Fruit fly (Drosophila melanogaster) whole organism, embryonic: ENCODE measurements around the gene kud.

Experiments
- Aef1 ChIP-seq: fragments of 200-800 bp; sonication (Bioruptor generic); IDR thresholded peaks from 3 replicates; pipeline ENCODE4 v1.3.6; 2022; ENCODE audit warnings: missing biosample characterization, missing genetic modification characterization
- Awh ChIP-seq: fragments of 200-800 bp; sonication (Bioruptor generic); IDR thresholded peaks from 2 replicates; pipeline ENCODE4, ENCODE4 v1.3.6; 2022; ENCODE audit warnings: missing biosample characterization, missing genetic modification characterization
- B-H1 ChIP-seq: fragments of 200-800 bp; sonication (Bioruptor generic); IDR thresholded peaks from 3 replicates; pipeline ENCODE4 v1.3.6; 2022; ENCODE audit warnings: missing biosample characterization, missing genetic modification characterization
- CG1024 ChIP-seq: fragments of 200-800 bp; sonication (Bioruptor generic); IDR thresholded peaks from 2 replicates; pipeline ENCODE4 v1.3.6; 2022; ENCODE audit warnings: missing biosample characterization, missing genetic modification characterization
- CG10462 ChIP-seq: fragments of 200-800 bp; sonication (Bioruptor generic); optimal IDR thresholded peaks from 2 replicates; lab custom pipeline; 2016; ENCODE audit warnings: missing biosample characterization, missing genetic modification characterization
- CG12299 ChIP-seq: fragments of 200-800 bp; sonication (Bioruptor generic); optimal IDR thresholded peaks from 2 replicates; lab custom pipeline; 2018; ENCODE audit warnings: missing biosample characterization, mild to moderate bottlenecking, missing genetic modification characterization
- CG13296 ChIP-seq: fragments of 200-800 bp; sonication (Bioruptor generic); optimal IDR thresholded peaks from 3 replicates; lab custom pipeline; 2018; ENCODE audit warnings: missing biosample characterization, mild to moderate bottlenecking, missing genetic modification characterization
- CG13775 ChIP-seq: fragments of 200-800 bp; sonication (Bioruptor generic); optimal IDR thresholded peaks from 3 replicates; lab custom pipeline; 2017; ENCODE audit warnings: missing biosample characterization, mild to moderate bottlenecking, missing genetic modification characterization
- CG15479 ChIP-seq: fragments of 200-800 bp; sonication (Bioruptor generic); optimal IDR thresholded peaks from 3 replicates; lab custom pipeline; 2019; ENCODE audit warnings: missing biosample characterization, mild to moderate bottlenecking, missing genetic modification characterization, moderate library complexity
- CG18262 ChIP-seq: fragments of 200-800 bp; optimal IDR thresholded peaks from 3 replicates; lab custom pipeline; 2019; ENCODE audit warnings: missing biosample characterization, mild to moderate bottlenecking, missing genetic modification characterization, moderate library complexity
- CG1832 ChIP-seq: fragments of 200-800 bp; sonication (Bioruptor generic); optimal IDR thresholded peaks from 2 replicates; lab custom pipeline; 2017; ENCODE audit warnings: missing biosample characterization, mild to moderate bottlenecking, missing genetic modification characterization, inconsistent platforms
- CG2678 ChIP-seq: fragments of 200-800 bp; sonication (Bioruptor generic); optimal IDR thresholded peaks from 3 replicates; lab custom pipeline; 2019; ENCODE audit warnings: missing biosample characterization, mild to moderate bottlenecking, missing genetic modification characterization, moderate library complexity
- CG3065 ChIP-seq: fragments of 200-800 bp; sonication (Bioruptor generic); optimal IDR thresholded peaks from 2 replicates; lab custom pipeline; 2016; ENCODE audit warnings: missing biosample characterization, missing genetic modification characterization
- CG3163 ChIP-seq: fragments of 200-800 bp; sonication (Bioruptor generic); optimal IDR thresholded peaks from 3 replicates; lab custom pipeline; 2016; ENCODE audit warnings: missing biosample characterization, missing genetic modification characterization
- CG34224 ChIP-seq: fragments of 200-800 bp; sonication (Bioruptor generic); IDR thresholded peaks from 3 replicates; pipeline ENCODE4 v1.3.6; 2022; ENCODE audit warnings: missing biosample characterization, missing genetic modification characterization; ENCODE audit not compliant: partially characterized antibody
- CG4360 ChIP-seq: fragments of 200-800 bp; sonication (Bioruptor generic); IDR thresholded peaks from 2 replicates; pipeline ENCODE4 v1.3.6; 2022; ENCODE audit warnings: missing biosample characterization, missing genetic modification characterization
- CG5180 ChIP-seq: fragments of 200-800 bp; sonication (Bioruptor generic); optimal IDR thresholded peaks from 3 replicates; lab custom pipeline; 2017; ENCODE audit warnings: missing biosample characterization, missing genetic modification characterization, mild to moderate bottlenecking, moderate library complexity, missing genetic modification reagents
- CG7271 ChIP-seq: fragments of 200-800 bp; sonication (Bioruptor generic); optimal IDR thresholded peaks from 2 replicates; lab custom pipeline; 2018; ENCODE audit warnings: missing biosample characterization, mild to moderate bottlenecking, missing genetic modification characterization, moderate library complexity
- CG7963 ChIP-seq: fragments of 200-800 bp; sonication (Bioruptor generic); IDR thresholded peaks from 3 replicates; pipeline ENCODE4 v1.3.6; 2022; ENCODE audit warnings: missing biosample characterization, missing genetic modification characterization; ENCODE audit not compliant: partially characterized antibody
- CG8765 ChIP-seq: fragments of 200-800 bp; sonication (Bioruptor generic); IDR thresholded peaks from 2 replicates; pipeline ENCODE4 v1.3.6; 2022; ENCODE audit warnings: missing biosample characterization, missing genetic modification characterization
- Dll ChIP-seq: fragments of 200-800 bp; sonication (Bioruptor generic); IDR thresholded peaks from 4 replicates; pipeline ENCODE4 v1.3.6; 2022; ENCODE audit warnings: missing biosample characterization, missing genetic modification characterization; ENCODE audit not compliant: partially characterized antibody
- Lim3 ChIP-seq: fragments of 200-800 bp; sonication (Bioruptor generic); IDR thresholded peaks from 2 replicates; pipeline ENCODE4 v1.3.6; 2022; ENCODE audit warnings: missing biosample characterization, missing genetic modification characterization
- Mes4 ChIP-seq: fragments of 200-800 bp; sonication (Bioruptor generic); optimal IDR thresholded peaks from 2 replicates; lab custom pipeline; 2016; ENCODE audit warnings: missing biosample characterization, missing genetic modification characterization
- Oaz ChIP-seq: fragments of 200-800 bp; sonication (Bioruptor generic); IDR thresholded peaks from 2 replicates; pipeline ENCODE4 v1.3.6; 2022; ENCODE audit warnings: missing biosample characterization, missing genetic modification characterization
- Scr ChIP-seq: fragments of 200-800 bp; sonication (Bioruptor generic); IDR thresholded peaks from 2 replicates; pipeline ENCODE4 v1.3.6; 2022; ENCODE audit warnings: missing biosample characterization, missing genetic modification characterization; ENCODE audit not compliant: partially characterized antibody
- Sry-δ ChIP-seq: fragments of 200-800 bp; sonication (Bioruptor generic); optimal IDR thresholded peaks from 2 replicates; lab custom pipeline; 2016; ENCODE audit warnings: missing biosample characterization, missing genetic modification characterization
- az2 ChIP-seq: fragments of 200-800 bp; sonication (Bioruptor generic); optimal IDR thresholded peaks from 3 replicates; lab custom pipeline; 2016; ENCODE audit warnings: missing biosample characterization, missing genetic modification characterization
- bbx ChIP-seq: fragments of 200-800 bp; sonication (Bioruptor generic); IDR thresholded peaks from 2 replicates; pipeline ENCODE4 v1.3.6; 2022; ENCODE audit warnings: missing biosample characterization, missing genetic modification characterization; ENCODE audit not compliant: partially characterized antibody
- cas ChIP-seq: fragments of 200-800 bp; sonication (Bioruptor generic); IDR thresholded peaks from 2 replicates; pipeline ENCODE4 v1.3.6; 2022; ENCODE audit warnings: missing biosample characterization, missing genetic modification characterization
- chinmo ChIP-seq: fragments of 200-800 bp; sonication (Bioruptor generic); IDR thresholded peaks from 4 replicates; pipeline ENCODE4 v1.3.6; 2022; ENCODE audit warnings: missing biosample characterization, missing genetic modification characterization; ENCODE audit not compliant: partially characterized antibody
- croc ChIP-seq: fragments of 200-800 bp; sonication (Bioruptor generic); conservative IDR thresholded peaks from 3 replicates; pipeline ENCODE4 v1.3.6; 2022; ENCODE audit warnings: missing biosample characterization, missing genetic modification characterization
- dimm ChIP-seq: fragments of 200-800 bp; sonication (Bioruptor generic); IDR thresholded peaks from 2 replicates; pipeline ENCODE4 v1.3.6; 2022; ENCODE audit warnings: missing biosample characterization, missing genetic modification characterization
- dysf ChIP-seq: fragments of 200-800 bp; sonication (Bioruptor generic); IDR thresholded peaks from 3 replicates; pipeline ENCODE4 v1.3.6; 2022; ENCODE audit warnings: missing biosample characterization, missing genetic modification characterization
- en ChIP-seq: fragments of 200-800 bp; sonication (Bioruptor generic); optimal IDR thresholded peaks from 2 replicates; lab custom pipeline; 2016; ENCODE audit warnings: missing biosample characterization, missing genetic modification characterization
- ewg ChIP-seq: fragments of 200-800 bp; sonication (Bioruptor generic); optimal IDR thresholded peaks from 3 replicates; lab custom pipeline; 2017; ENCODE audit warnings: mild to moderate bottlenecking, missing biosample characterization, missing genetic modification reagents, missing genetic modification characterization
- h ChIP-seq: fragments of >200 bp; optimal IDR thresholded peaks from 2 replicates; lab custom pipeline; 2017
- jing ChIP-seq: fragments of 200-800 bp; sonication (Bioruptor generic); optimal IDR thresholded peaks from 2 replicates; lab custom pipeline; 2018; ENCODE audit warnings: missing biosample characterization, mild to moderate bottlenecking, missing genetic modification characterization
- kah ChIP-seq: fragments of 200-800 bp; sonication (Bioruptor generic); optimal IDR thresholded peaks from 2 replicates; lab custom pipeline; 2018; ENCODE audit warnings: missing biosample characterization, mild to moderate bottlenecking, missing genetic modification characterization
- ken ChIP-seq: fragments of 200-800 bp; sonication (Bioruptor generic); IDR thresholded peaks from 3 replicates; pipeline ENCODE4 v1.3.6; 2022; ENCODE audit warnings: missing biosample characterization, missing genetic modification characterization
- lola ChIP-seq, 3 experiments: fragments of >200 bp in 2 of 3; fragments of 200-800 bp in 1 of 3; sonication (Bioruptor generic) in 1 of 3; optimal IDR thresholded peaks; 2 replicates each; lab custom pipeline; 2017 to 2019; ENCODE audit warnings: missing biosample characterization in 3 of 3, missing genetic modification characterization in 3 of 3, mild to moderate bottlenecking in 1 of 3, moderate library complexity in 1 of 3
- mld ChIP-seq: fragments of 200-800 bp; sonication (Bioruptor generic); IDR thresholded peaks from 3 replicates; pipeline ENCODE4 v1.3.6; 2022; ENCODE audit warnings: missing biosample characterization, missing genetic modification characterization; ENCODE audit not compliant: partially characterized antibody
- nau ChIP-seq: fragments of 200-800 bp; sonication (Bioruptor generic); optimal IDR thresholded peaks from 3 replicates; lab custom pipeline; 2017; ENCODE audit warnings: missing biosample characterization, mild to moderate bottlenecking, missing genetic modification characterization, missing genetic modification reagents
- onecut ChIP-seq: fragments of 200-800 bp; sonication (Bioruptor generic); IDR thresholded peaks from 2 replicates; pipeline ENCODE4 v1.3.6; 2022; ENCODE audit warnings: missing biosample characterization, missing genetic modification characterization
- psq ChIP-seq: fragments of 200-800 bp; sonication (Bioruptor generic); optimal IDR thresholded peaks from 2 replicates; lab custom pipeline; 2017; ENCODE audit warnings: missing biosample characterization, missing genetic modification characterization
- pzg ChIP-seq: fragments of 200-800 bp; sonication (Bioruptor generic); optimal IDR thresholded peaks from 3 replicates; lab custom pipeline; 2018; ENCODE audit warnings: missing biosample characterization, mild to moderate bottlenecking, missing genetic modification characterization, moderate library complexity
- sqz ChIP-seq: fragments of 200-800 bp; sonication (Bioruptor generic); optimal IDR thresholded peaks from 3 replicates; lab custom pipeline; 2018; ENCODE audit warnings: missing biosample characterization, mild to moderate bottlenecking, missing genetic modification characterization
- stc ChIP-seq: fragments of 200-800 bp; sonication (Bioruptor generic); IDR thresholded peaks from 2 replicates; pipeline ENCODE4 v1.3.6; 2022; ENCODE audit warnings: missing biosample characterization, missing genetic modification characterization
- tna ChIP-seq: fragments of 200-800 bp; sonication (Bioruptor generic); IDR thresholded peaks from 2 replicates; pipeline ENCODE4 v1.3.6; 2022; ENCODE audit warnings: missing biosample characterization, missing genetic modification characterization; ENCODE audit not compliant: partially characterized antibody
- tup ChIP-seq: fragments of 200-800 bp; sonication (Bioruptor generic); optimal IDR thresholded peaks from 2 replicates; lab custom pipeline; 2016; ENCODE audit warnings: missing biosample characterization, mild to moderate bottlenecking, missing genetic modification characterization, moderate library complexity

The kud gene

DNA sequence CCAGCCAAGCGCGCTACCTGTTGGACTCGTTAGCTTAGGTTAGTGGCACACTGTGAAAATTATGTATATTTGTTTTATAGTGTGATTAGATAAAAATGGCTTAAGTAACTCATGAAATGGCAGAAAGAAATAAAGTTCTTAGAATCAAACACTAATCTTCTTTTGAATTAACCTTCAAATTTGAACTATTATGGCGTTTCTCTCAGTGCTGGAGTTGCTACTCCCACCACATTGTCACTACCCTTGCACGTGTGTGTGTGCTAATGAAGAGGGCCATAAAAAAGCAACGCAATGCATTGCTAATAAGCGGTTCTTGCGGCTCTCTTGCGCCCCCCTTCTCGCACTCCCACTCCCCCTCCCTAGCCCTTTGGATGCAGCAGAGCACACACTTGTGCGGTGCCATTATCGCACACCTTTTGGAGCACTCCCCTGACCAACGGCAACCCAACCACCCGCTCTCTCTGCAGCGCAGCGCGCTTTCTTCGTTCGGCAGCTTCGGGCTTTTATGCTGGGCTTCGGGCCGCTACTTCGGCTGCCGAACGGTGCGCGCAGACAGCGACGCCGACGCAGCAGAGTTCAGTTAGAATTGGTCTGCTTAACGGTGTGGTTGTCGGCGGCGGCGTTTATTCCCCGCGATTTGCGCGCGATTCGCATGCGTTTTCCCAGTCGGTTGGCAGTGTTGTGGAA lies 46.0 kb upstream of the kud start (continued):
- no peak for TF ChIP-seq Scr
- TF ChIP-seq cas (GFP tag; lab: Robert Waterston, UW), result no peak
- TF ChIP-seq B-H1, result peak; percentile 91
- TF ChIP-seq h (lab: Kevin White, UChicago), result no peak
- peak; percentile 81 for TF ChIP-seq CG5180 (GFP tag; lab: Kevin White, UChicago)
- peak; percentile 77 for TF ChIP-seq CG4360 (GFP tag; lab: Robert Waterston, UW)
- peak; percentile 89 for TF ChIP-seq Aef1 (GFP tag; lab: Robert Waterston, UW)
- TF ChIP-seq CG13775 (GFP tag; lab: Kevin White, UChicago), result peak; percentile 81
- TF ChIP-seq ewg (GFP tag; lab: Kevin White, UChicago), result peak; percentile 73
- peak; percentile 69 for TF ChIP-seq CG7271 (tag; lab: Kevin White, UChicago)
- no peak for TF ChIP-seq CG1832 (GFP tag; lab: Kevin White, UChicago)
- TF ChIP-seq chinmo (GFP tag; lab: Robert Waterston, UW), result peak; percentile 99
- TF ChIP-seq Lim3 (GFP tag; lab: Robert Waterston, UW), result peak; percentile 79; the same call in 1 of the 2 replicates
- peak; percentile 88 for TF ChIP-seq dimm (GFP tag; lab: Robert Waterston, UW)
- TF ChIP-seq Dll (GFP tag; lab: Robert Waterston, UW), result no peak; the same call in 3 of the 4 replicates
- TF ChIP-seq psq (GFP tag; lab: Kevin White, UChicago), result peak; percentile 58
- peak; percentile 85 for TF ChIP-seq nau
- TF ChIP-seq CG15479, result peak; percentile 50
- peak; percentile 84 for TF ChIP-seq en (GFP tag; lab: Kevin White, UChicago)
- peak; percentile 82 for TF ChIP-seq Oaz (GFP tag; lab: Robert Waterston, UW)
- peak; percentile 43; the same call in 1 of the 2 replicates for TF ChIP-seq bbx (GFP tag; lab: Robert Waterston, UW)
- TF ChIP-seq Mes4 (GFP tag; lab: Kevin White, UChicago), result peak; percentile 89
- peak; percentile 66 for TF ChIP-seq CG13296 (GFP tag; lab: Kevin White, UChicago)
- TF ChIP-seq CG8765 (GFP tag; lab: Robert Waterston, UW), result no peak
- peak; percentile 89 for TF ChIP-seq CG1024 (GFP tag; lab: Robert Waterston, UW)
- TF ChIP-seq CG2678 (tag; lab: Kevin White, UChicago), result peak; percentile 90
- TF ChIP-seq mld (GFP tag; lab: Robert Waterston, UW), result no peak
- peak; percentile 77 for TF ChIP-seq tup
- peak; percentile 71 for TF ChIP-seq CG12299 (tag; lab: Kevin White, UChicago)
- peak; percentile 49; the same call in 1 of the 2 replicates for TF ChIP-seq tna
- TF ChIP-seq jing (GFP tag; lab: Kevin White, UChicago), result peak; percentile 89
- peak; percentile 94 for TF ChIP-seq CG18262 (tag; lab: Kevin White, UChicago)
- no peak for TF ChIP-seq CG7963 (GFP tag; lab: Robert Waterston, UW)
- peak; percentile 92 for TF ChIP-seq CG10462
- peak; percentile 93 for TF ChIP-seq az2 (GFP tag; lab: Kevin White, UChicago)
- peak; percentile 58 for TF ChIP-seq Sry-δ (GFP tag; lab: Kevin White, UChicago)
- TF ChIP-seq ken (GFP tag; lab: Robert Waterston, UW), result peak; percentile 93
- TF ChIP-seq dysf (GFP tag; lab: Robert Waterston, UW), result peak; percentile 91; the same call in 2 of the 3 replicates
- peak; percentile 18; the same call in 1 of the 3 replicates for TF ChIP-seq CG34224 (GFP tag; lab: Robert Waterston, UW)
- peak; percentile 91 for TF ChIP-seq croc (GFP tag; lab: Robert Waterston, UW)
- TF ChIP-seq CG3163 (GFP tag; lab: Kevin White, UChicago), result peak; percentile 59
- peak; percentile 94 for TF ChIP-seq stc (GFP tag; lab: Robert Waterston, UW)
- peak in 1 of 3 experiments; percentile 89 for TF ChIP-seq lola (GFP tag; optimal IDR thresholded peaks at IDR 0.05; lab: Kevin White, UChicago)
- TF ChIP-seq pzg (GFP tag; lab: Kevin White, UChicago), result no peak
- TF ChIP-seq onecut (GFP tag; lab: Robert Waterston, UW), result peak; percentile 89
- peak; percentile 84 for TF ChIP-seq sqz (GFP tag; lab: Kevin White, UChicago)
- peak; percentile 74 for TF ChIP-seq kah (GFP tag; lab: Kevin White, UChicago)
- TF ChIP-seq Awh (GFP tag; lab: Robert Waterston, UW), result peak; percentile 97
- peak; percentile 70 for TF ChIP-seq CG3065 (GFP tag; lab: Kevin White, UChicago)
